Fruit fly (Drosophila melanogaster) whole organism, embryonic: ENCODE data around the gene Polr1B.

Experiments
- Ada2b ChIP-seq: fragments of 200-800 bp; sonication (Bioruptor generic); IDR thresholded peaks from 2 replicates; pipeline ENCODE4 v1.3.6; 2022; ENCODE audit warnings: missing biosample characterization, missing genetic modification characterization
- CG10431 ChIP-seq: fragments of 200-800 bp; sonication (Bioruptor generic); optimal IDR thresholded peaks from 3 replicates; lab custom pipeline; 2018; ENCODE audit warnings: missing biosample characterization, mild to moderate bottlenecking, missing genetic modification characterization
- CG10959 ChIP-seq: fragments of 200-800 bp; sonication (Bioruptor generic); IDR thresholded peaks from 2 replicates; pipeline ENCODE4 v1.3.6; 2022; ENCODE audit warnings: missing biosample characterization, missing genetic modification characterization
- CG11398 ChIP-seq: fragments of 200-800 bp; sonication (Bioruptor generic); optimal IDR thresholded peaks from 2 replicates; lab custom pipeline; 2016; ENCODE audit warnings: missing biosample characterization, missing genetic modification characterization
- CG12391 ChIP-seq: fragments of 200-800 bp; sonication (Bioruptor generic); optimal IDR thresholded peaks from 3 replicates; lab custom pipeline; 2018; ENCODE audit warnings: missing biosample characterization, mild to moderate bottlenecking, missing genetic modification characterization, moderate library complexity
- CG12769 ChIP-seq: fragments of 200-800 bp; sonication (Bioruptor generic); optimal IDR thresholded peaks from 2 replicates; lab custom pipeline; 2019; ENCODE audit warnings: missing biosample characterization, mild to moderate bottlenecking, missing genetic modification characterization, moderate library complexity
- CG14965 ChIP-seq: fragments of 200-800 bp; sonication (Bioruptor generic); optimal IDR thresholded peaks from 2 replicates; lab custom pipeline; 2016; ENCODE audit warnings: missing biosample characterization, missing genetic modification characterization, borderline replicate concordance
- CG15269 ChIP-seq: fragments of 200-800 bp; sonication (Bioruptor generic); optimal IDR thresholded peaks from 2 replicates; lab custom pipeline; 2018; ENCODE audit warnings: missing biosample characterization, mild to moderate bottlenecking, missing genetic modification characterization, moderate library complexity
- CG16813 ChIP-seq: fragments of 200-800 bp; sonication (Bioruptor generic); IDR thresholded peaks from 3 replicates; pipeline ENCODE4 v1.3.6; 2022; ENCODE audit warnings: missing biosample characterization, missing genetic modification characterization; ENCODE audit not compliant: partially characterized antibody
- CG17385 ChIP-seq: fragments of 200-800 bp; sonication (Bioruptor generic); optimal IDR thresholded peaks from 3 replicates; lab custom pipeline; 2018; ENCODE audit warnings: missing biosample characterization, mild to moderate bottlenecking, missing genetic modification characterization
- CG1792 ChIP-seq: fragments of 200-800 bp; sonication (Bioruptor generic); optimal IDR thresholded peaks from 2 replicates; lab custom pipeline; 2016; ENCODE audit warnings: missing biosample characterization, missing genetic modification characterization
- CG18262 ChIP-seq: fragments of 200-800 bp; optimal IDR thresholded peaks from 3 replicates; lab custom pipeline; 2019; ENCODE audit warnings: missing biosample characterization, mild to moderate bottlenecking, missing genetic modification characterization, moderate library complexity
- CG1832 ChIP-seq: fragments of 200-800 bp; sonication (Bioruptor generic); optimal IDR thresholded peaks from 2 replicates; lab custom pipeline; 2017; ENCODE audit warnings: missing biosample characterization, mild to moderate bottlenecking, missing genetic modification characterization, inconsistent platforms
- CG18599 ChIP-seq: fragments of 200-800 bp; sonication (Bioruptor generic); optimal IDR thresholded peaks from 3 replicates; lab custom pipeline; 2017; ENCODE audit warnings: missing biosample characterization, missing genetic modification characterization, mild to moderate bottlenecking, moderate library complexity, missing genetic modification reagents
- CG2678 ChIP-seq: fragments of 200-800 bp; sonication (Bioruptor generic); optimal IDR thresholded peaks from 3 replicates; lab custom pipeline; 2019; ENCODE audit warnings: missing biosample characterization, mild to moderate bottlenecking, missing genetic modification characterization, moderate library complexity
- CG32772 ChIP-seq: fragments of 200-800 bp; sonication (Bioruptor generic); IDR thresholded peaks from 2 replicates; pipeline ENCODE4 v1.3.6; 2022; ENCODE audit warnings: missing biosample characterization, missing genetic modification characterization
- CG3281 ChIP-seq: fragments of 200-800 bp; sonication (Bioruptor generic); optimal IDR thresholded peaks from 3 replicates; lab custom pipeline; 2017; ENCODE audit warnings: missing biosample characterization, mild to moderate bottlenecking, missing genetic modification characterization
- CG33213 ChIP-seq: fragments of 200-800 bp; sonication (Bioruptor generic); optimal IDR thresholded peaks from 3 replicates; lab custom pipeline; 2016; ENCODE audit warnings: missing biosample characterization, missing genetic modification characterization
- CG4404 ChIP-seq: fragments of 200-800 bp; sonication (Bioruptor generic); IDR thresholded peaks from 2 replicates; pipeline ENCODE4 v1.3.6; 2022; ENCODE audit warnings: missing biosample characterization, missing genetic modification characterization
- CG4820 ChIP-seq: fragments of 200-800 bp; sonication (Bioruptor generic); optimal IDR thresholded peaks from 3 replicates; lab custom pipeline; 2016; ENCODE audit warnings: missing biosample characterization, missing genetic modification characterization
- CG6813 ChIP-seq: fragments of 200-800 bp; sonication (Bioruptor generic); optimal IDR thresholded peaks from 2 replicates; lab custom pipeline; 2017; ENCODE audit warnings: missing biosample characterization, missing genetic modification characterization, mild to moderate bottlenecking, moderate library complexity, missing genetic modification reagents
- CG7745 ChIP-seq: fragments of 200-800 bp; sonication (Bioruptor generic); optimal IDR thresholded peaks from 2 replicates; lab custom pipeline; 2018; ENCODE audit warnings: missing biosample characterization, mild to moderate bottlenecking, missing genetic modification characterization, moderate library complexity
- CG7839 ChIP-seq: fragments of 200-800 bp; sonication (Bioruptor generic); optimal IDR thresholded peaks from 3 replicates; lab custom pipeline; 2018; ENCODE audit warnings: missing biosample characterization, mild to moderate bottlenecking, missing genetic modification characterization, moderate library complexity
- Doc3 ChIP-seq: fragments of 200-800 bp; sonication (Bioruptor generic); IDR thresholded peaks from 3 replicates; pipeline ENCODE4 v1.3.6; 2022; ENCODE audit warnings: missing biosample characterization, missing genetic modification characterization; ENCODE audit not compliant: partially characterized antibody
- Hey ChIP-seq: fragments of 200-800 bp; sonication (Bioruptor generic); optimal IDR thresholded peaks from 3 replicates; lab custom pipeline; 2018; ENCODE audit warnings: missing biosample characterization, mild to moderate bottlenecking, missing genetic modification characterization
- Nf-YA ChIP-seq: fragments of 200-800 bp; sonication (Bioruptor generic); IDR thresholded peaks from 2 replicates; pipeline ENCODE4 v1.3.6; 2022; ENCODE audit warnings: missing biosample characterization, missing genetic modification characterization
- Spps ChIP-seq: fragments of 200-800 bp; sonication (Bioruptor generic); optimal IDR thresholded peaks from 2 replicates; lab custom pipeline; 2018; ENCODE audit warnings: missing biosample characterization, mild to moderate bottlenecking, missing genetic modification characterization
- Sry-β ChIP-seq: fragments of 200-800 bp; sonication (Bioruptor generic); optimal IDR thresholded peaks from 2 replicates; lab custom pipeline; 2018; ENCODE audit warnings: missing biosample characterization, mild to moderate bottlenecking, missing genetic modification characterization, moderate library complexity
- Stat92E ChIP-seq, 3 experiments: fragments of >200 bp in 2 of 3; fragments of 200-800 bp in 1 of 3; sonication (Bioruptor generic) in 1 of 3; optimal IDR thresholded peaks; 2 replicates each; lab custom pipeline; 2017 to 2019; ENCODE audit warnings: missing biosample characterization in 3 of 3, missing genetic modification characterization in 3 of 3, mild to moderate bottlenecking in 1 of 3, moderate library complexity in 1 of 3
- ac ChIP-seq: fragments of 200-800 bp; sonication (Bioruptor generic); optimal IDR thresholded peaks from 3 replicates; lab custom pipeline; 2017; ENCODE audit warnings: missing biosample characterization, mild to moderate bottlenecking, missing genetic modification characterization
- bcd ChIP-seq: fragments of 200-800 bp; sonication (Bioruptor generic); optimal IDR thresholded peaks from 2 replicates; lab custom pipeline; 2017; ENCODE audit warnings: missing biosample characterization, mild to moderate bottlenecking, missing genetic modification characterization
- crol ChIP-seq: fragments of 200-800 bp; sonication (Bioruptor generic); IDR thresholded peaks from 2 replicates; pipeline ENCODE4 v1.3.6; 2022; ENCODE audit warnings: missing biosample characterization, missing genetic modification characterization
- da ChIP-seq: fragments of 200-800 bp; sonication (Bioruptor generic); optimal IDR thresholded peaks from 2 replicates; lab custom pipeline; 2016; ENCODE audit warnings: missing biosample characterization, missing genetic modification characterization
- dmrt11E ChIP-seq: fragments of 200-800 bp; sonication (Bioruptor generic); optimal IDR thresholded peaks from 3 replicates; lab custom pipeline; 2018; ENCODE audit warnings: missing biosample characterization, mild to moderate bottlenecking, missing genetic modification characterization, moderate library complexity
- dysf ChIP-seq: fragments of 200-800 bp; sonication (Bioruptor generic); IDR thresholded peaks from 3 replicates; pipeline ENCODE4 v1.3.6; 2022; ENCODE audit warnings: missing biosample characterization, missing genetic modification characterization
- ewg ChIP-seq: fragments of 200-800 bp; sonication (Bioruptor generic); optimal IDR thresholded peaks from 3 replicates; lab custom pipeline; 2017; ENCODE audit warnings: mild to moderate bottlenecking, missing biosample characterization, missing genetic modification reagents, missing genetic modification characterization
- fd3F ChIP-seq: fragments of 200-800 bp; sonication (Bioruptor generic); optimal IDR thresholded peaks from 2 replicates; lab custom pipeline; 2018; ENCODE audit warnings: missing biosample characterization, mild to moderate bottlenecking, missing genetic modification characterization, moderate library complexity
- gce ChIP-seq: fragments of 200-800 bp; sonication (Bioruptor generic); IDR thresholded peaks from 3 replicates; pipeline ENCODE4 v1.3.6; 2022; ENCODE audit warnings: missing biosample characterization, missing genetic modification characterization
- gsb-n ChIP-seq: fragments of 200-800 bp; sonication (Bioruptor generic); optimal IDR thresholded peaks from 3 replicates; lab custom pipeline; 2018; ENCODE audit warnings: missing biosample characterization, mild to moderate bottlenecking, missing genetic modification characterization
- hth ChIP-seq: fragments of >200 bp; optimal IDR thresholded peaks from 2 replicates; lab custom pipeline; 2017; ENCODE audit warnings: inconsistent platforms
- jumu ChIP-seq: fragments of 200-800 bp; sonication (Bioruptor generic); optimal IDR thresholded peaks from 3 replicates; lab custom pipeline; 2016; ENCODE audit warnings: missing biosample characterization, missing genetic modification characterization
- lola ChIP-seq, 3 experiments: fragments of >200 bp in 2 of 3; fragments of 200-800 bp in 1 of 3; sonication (Bioruptor generic) in 1 of 3; optimal IDR thresholded peaks; 2 replicates each; lab custom pipeline; 2017 to 2019; ENCODE audit warnings: missing biosample characterization in 3 of 3, missing genetic modification characterization in 3 of 3, mild to moderate bottlenecking in 1 of 3, moderate library complexity in 1 of 3
- nom ChIP-seq: fragments of 200-800 bp; sonication (Bioruptor generic); optimal IDR thresholded peaks from 2 replicates; lab custom pipeline; 2017; ENCODE audit warnings: missing biosample characterization, missing genetic modification characterization, mild to moderate bottlenecking, moderate library complexity, missing genetic modification reagents
- onecut ChIP-seq: fragments of 200-800 bp; sonication (Bioruptor generic); IDR thresholded peaks from 2 replicates; pipeline ENCODE4 v1.3.6; 2022; ENCODE audit warnings: missing biosample characterization, missing genetic modification characterization
- scrt ChIP-seq: fragments of 200-800 bp; sonication (Bioruptor generic); optimal IDR thresholded peaks from 2 replicates; lab custom pipeline; 2018; ENCODE audit warnings: missing biosample characterization, mild to moderate bottlenecking, missing genetic modification characterization, moderate library complexity
- tap ChIP-seq: fragments of 200-800 bp; optimal IDR thresholded peaks from 3 replicates; lab custom pipeline; 2019; ENCODE audit warnings: missing biosample characterization, mild to moderate bottlenecking, missing genetic modification characterization, moderate library complexity
- wdn ChIP-seq: fragments of 200-800 bp; sonication (Bioruptor generic); IDR thresholded peaks from 2 replicates; pipeline ENCODE4 v1.3.6; 2022; ENCODE audit warnings: missing biosample characterization, missing genetic modification characterization

Polr1B gene

DNA sequence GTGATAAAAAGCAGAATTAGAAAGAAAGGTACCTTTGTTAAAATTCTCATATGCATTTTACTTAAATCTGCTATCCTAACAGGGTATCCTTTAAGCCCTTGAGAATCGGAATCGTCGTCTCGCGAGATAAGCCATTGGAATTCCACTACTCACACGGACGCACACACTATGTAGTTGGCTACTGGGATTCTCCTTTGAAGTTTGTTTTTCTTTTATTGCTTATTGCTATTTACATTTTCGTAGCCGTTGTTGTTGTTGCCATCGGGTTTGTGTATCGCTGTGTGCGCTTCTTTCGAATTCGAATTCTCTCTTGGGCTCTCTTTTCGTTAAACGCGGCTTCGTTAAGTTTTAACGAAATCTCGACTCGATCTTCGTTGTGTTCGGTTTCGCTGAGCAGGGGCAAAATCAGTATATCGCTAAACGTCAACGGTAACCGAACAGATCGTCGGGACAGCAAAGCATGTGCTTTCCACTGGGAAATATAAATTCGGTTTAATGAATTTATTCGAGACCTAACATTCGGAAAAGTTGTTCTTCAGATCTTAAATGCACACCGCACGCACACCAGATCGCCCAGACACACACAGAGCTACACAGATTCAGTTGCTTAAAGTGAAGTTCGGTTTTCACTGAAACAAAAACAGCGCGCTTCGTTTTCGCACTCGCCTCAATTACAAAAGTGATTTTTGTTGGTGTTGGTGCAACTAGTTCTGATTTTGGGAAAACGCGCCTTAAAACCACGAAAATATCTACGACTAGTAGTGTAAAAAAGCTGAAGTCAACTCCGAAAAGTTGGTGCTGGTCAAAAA is 26.9 kb downstream of the Polr1B start, which contains the start of gene ex (continued):
- TF ChIP-seq CG2678 (tag; lab: Kevin White, UChicago) (peak; percentile 76), jumu (no peak), Ada2b (GFP tag; lab: Robert Waterston, UW) (no peak), Spps (tag; lab: Kevin White, UChicago) (peak; percentile 9), wdn (GFP tag; lab: Robert Waterston, UW) (no peak), ac (GFP tag; lab: Kevin White, UChicago) (peak; percentile 40), CG7745 (tag; lab: Kevin White, UChicago) (peak; percentile 67), CG17385 (GFP tag; lab: Kevin White, UChicago) (peak; percentile 52), da (GFP tag; lab: Kevin White, UChicago) (no peak), Nf-YA (GFP tag; lab: Robert Waterston, UW) (0 out of 2 replicates have a peak, but pooled peaks have one; percentile 26), ewg (peak; percentile 37), CG6813 (peak; percentile 85), gce (peak; percentile 58; the same call in 1 of the 3 replicates), CG33213 (GFP tag; lab: Kevin White, UChicago) (peak; percentile 29), Stat92E (GFP tag; optimal IDR thresholded peaks at IDR 0.05; lab: Kevin White, UChicago) (peak in 1 of 3 experiments; percentile 10), lola (GFP tag; optimal IDR thresholded peaks at IDR 0.05; lab: Kevin White, UChicago) (no peak), bcd (GFP tag; lab: Kevin White, UChicago) (peak; percentile 41), CG1832 (GFP tag; lab: Kevin White, UChicago) (no peak), CG32772 (no peak), CG18599 (GFP tag; lab: Kevin White, UChicago) (peak; percentile 68), crol (GFP tag; lab: Robert Waterston, UW) (0 out of 2 replicates have a peak, but pooled peaks have one; percentile 21), CG12769 (tag; lab: Kevin White, UChicago) (peak; percentile 64), tap (peak; percentile 66), onecut (GFP tag; lab: Robert Waterston, UW) (peak; percentile 60), CG14965 (GFP tag; lab: Kevin White, UChicago) (peak; percentile 14), CG3281 (GFP tag; lab: Kevin White, UChicago) (peak; percentile 65), Doc3 (GFP tag; lab: Robert Waterston, UW) (no peak), CG7839 (tag; lab: Kevin White, UChicago) (peak; percentile 25), nom (GFP tag; lab: Kevin White, UChicago) (peak; percentile 84), Hey (peak; percentile 73), CG16813 (no peak), fd3F (GFP tag; lab: Kevin White, UChicago) (peak; percentile 20), CG18262 (tag; lab: Kevin White, UChicago) (peak; percentile 79), dmrt11E (peak; percentile 41), hth (lab: Kevin White, UChicago) (no peak), CG11398 (GFP tag; lab: Kevin White, UChicago) (peak; percentile 74), CG15269 (tag; lab: Kevin White, UChicago) (peak; percentile 67), scrt (peak; percentile 56), CG10959 (no peak), gsb-n (tag; lab: Kevin White, UChicago) (peak; percentile 38), CG4820 (GFP tag; lab: Kevin White, UChicago) (no peak), CG10431 (GFP tag; lab: Kevin White, UChicago) (peak; percentile 66), CG12391 (tag; lab: Kevin White, UChicago) (peak; percentile 11), Sry-β (GFP tag; lab: Kevin White, UChicago) (peak; percentile 5), CG1792 (peak; percentile 69), CG4404 (GFP tag; lab: Robert Waterston, UW) (no peak), dysf (GFP tag; lab: Robert Waterston, UW) (no peak)
